Fruit fly (Drosophila melanogaster) whole organism, embryonic: ENCODE data around the gene CG4004.

Source experiments
- CG11504 ChIP-seq: fragments of 200-800 bp; sonication (Bioruptor generic); optimal IDR thresholded peaks from 3 replicates; lab custom pipeline; 2019; ENCODE audit warnings: missing biosample characterization, mild to moderate bottlenecking, missing genetic modification characterization, moderate library complexity
- CG13624 ChIP-seq: fragments of 200-800 bp; sonication (Bioruptor generic); optimal IDR thresholded peaks from 2 replicates; lab custom pipeline; 2016; ENCODE audit warnings: missing biosample characterization, missing genetic modification characterization
- CG15696 ChIP-seq: fragments of 200-800 bp; sonication (Bioruptor generic); optimal IDR thresholded peaks from 2 replicates; lab custom pipeline; 2019; ENCODE audit warnings: missing biosample characterization, mild to moderate bottlenecking, missing genetic modification characterization, moderate library complexity
- CG17359 ChIP-seq: fragments of 200-800 bp; sonication (Bioruptor generic); optimal IDR thresholded peaks from 3 replicates; lab custom pipeline; 2018; ENCODE audit warnings: missing biosample characterization, mild to moderate bottlenecking, missing genetic modification characterization, moderate library complexity
- CG17802 ChIP-seq: fragments of 200-800 bp; sonication (Bioruptor generic); optimal IDR thresholded peaks from 2 replicates; lab custom pipeline; 2018; ENCODE audit warnings: missing biosample characterization, mild to moderate bottlenecking, missing genetic modification characterization, moderate library complexity
- CG17829 ChIP-seq: fragments of 200-800 bp; optimal IDR thresholded peaks from 2 replicates; lab custom pipeline; 2019; ENCODE audit warnings: missing biosample characterization, mild to moderate bottlenecking, missing genetic modification characterization, moderate library complexity
- CG18599 ChIP-seq: fragments of 200-800 bp; sonication (Bioruptor generic); optimal IDR thresholded peaks from 3 replicates; lab custom pipeline; 2017; ENCODE audit warnings: missing biosample characterization, missing genetic modification characterization, mild to moderate bottlenecking, moderate library complexity, missing genetic modification reagents
- CG2678 ChIP-seq: fragments of 200-800 bp; sonication (Bioruptor generic); optimal IDR thresholded peaks from 3 replicates; lab custom pipeline; 2019; ENCODE audit warnings: missing biosample characterization, mild to moderate bottlenecking, missing genetic modification characterization, moderate library complexity
- CG32772 ChIP-seq: fragments of 200-800 bp; sonication (Bioruptor generic); IDR thresholded peaks from 2 replicates; pipeline ENCODE4 v1.3.6; 2022; ENCODE audit warnings: missing biosample characterization, missing genetic modification characterization
- CG3281 ChIP-seq: fragments of 200-800 bp; sonication (Bioruptor generic); optimal IDR thresholded peaks from 3 replicates; lab custom pipeline; 2017; ENCODE audit warnings: missing biosample characterization, mild to moderate bottlenecking, missing genetic modification characterization
- CG3407 ChIP-seq: fragments of 200-800 bp; sonication (Bioruptor generic); optimal IDR thresholded peaks from 2 replicates; lab custom pipeline; 2018; ENCODE audit warnings: missing biosample characterization, mild to moderate bottlenecking, missing genetic modification characterization
- CG43689 ChIP-seq: fragments of 200-800 bp; sonication (Bioruptor generic); IDR thresholded peaks from 2 replicates; pipeline ENCODE4 v1.3.6; 2022; ENCODE audit warnings: missing biosample characterization, missing genetic modification characterization
- CG7271 ChIP-seq: fragments of 200-800 bp; sonication (Bioruptor generic); optimal IDR thresholded peaks from 2 replicates; lab custom pipeline; 2018; ENCODE audit warnings: missing biosample characterization, mild to moderate bottlenecking, missing genetic modification characterization, moderate library complexity
- CG8924 ChIP-seq: fragments of 200-800 bp; optimal IDR thresholded peaks from 3 replicates; lab custom pipeline; 2019; ENCODE audit warnings: missing biosample characterization, mild to moderate bottlenecking, missing genetic modification characterization, moderate library complexity
- CG9437 ChIP-seq: fragments of 200-800 bp; sonication (Bioruptor generic); optimal IDR thresholded peaks from 2 replicates; lab custom pipeline; 2018; ENCODE audit warnings: missing biosample characterization, mild to moderate bottlenecking, missing genetic modification characterization
- CkIIα-i1 ChIP-seq: fragments of 200-800 bp; sonication (Bioruptor generic); IDR thresholded peaks from 2 replicates; pipeline ENCODE4 v1.3.6; 2022; ENCODE audit warnings: missing biosample characterization, missing genetic modification characterization
- Dll ChIP-seq: fragments of 200-800 bp; sonication (Bioruptor generic); IDR thresholded peaks from 4 replicates; pipeline ENCODE4 v1.3.6; 2022; ENCODE audit warnings: missing biosample characterization, missing genetic modification characterization; ENCODE audit not compliant: partially characterized antibody
- HHEX ChIP-seq: fragments of 200-800 bp; sonication (Bioruptor generic); optimal IDR thresholded peaks from 3 replicates; lab custom pipeline; 2017; ENCODE audit warnings: missing biosample characterization, mild to moderate bottlenecking, missing genetic modification characterization, missing genetic modification reagents
- HLHmδ ChIP-seq: fragments of 200-800 bp; sonication (Bioruptor generic); optimal IDR thresholded peaks from 2 replicates; lab custom pipeline; 2018; ENCODE audit warnings: missing biosample characterization, mild to moderate bottlenecking, missing genetic modification characterization, moderate library complexity
- Hmr ChIP-seq: fragments of 200-800 bp; sonication (Bioruptor generic); optimal IDR thresholded peaks from 3 replicates; lab custom pipeline; 2017; ENCODE audit warnings: mild to moderate bottlenecking, missing biosample characterization, missing genetic modification reagents, missing genetic modification characterization
- MBD-R2 ChIP-seq: fragments of 200-800 bp; sonication (Bioruptor generic); IDR thresholded peaks from 2 replicates; pipeline ENCODE4 v1.3.6; 2022; ENCODE audit warnings: missing biosample characterization, missing genetic modification characterization
- Med ChIP-seq: fragments of 200-800 bp; sonication (Bioruptor generic); peaks from one replicate; lab custom pipeline; 2016; ENCODE audit warnings: missing biosample characterization, missing genetic modification characterization, mild to moderate bottlenecking, inconsistent platforms, moderate library complexity
- NFAT ChIP-seq: fragments of 200-800 bp; sonication (Bioruptor generic); IDR thresholded peaks from 2 replicates; pipeline ENCODE4 v1.3.6; 2022; ENCODE audit warnings: missing biosample characterization, missing genetic modification characterization
- Neu2 ChIP-seq: fragments of 200-800 bp; sonication (Bioruptor generic); optimal IDR thresholded peaks from 3 replicates; lab custom pipeline; 2016; ENCODE audit warnings: missing biosample characterization, missing genetic modification characterization, borderline replicate concordance
- Nf-YB ChIP-seq: fragments of 200-800 bp; sonication (Bioruptor generic); optimal IDR thresholded peaks from 3 replicates; lab custom pipeline; 2019; ENCODE audit warnings: missing biosample characterization, mild to moderate bottlenecking, missing genetic modification characterization, moderate library complexity
- Trl ChIP-seq, 3 experiments: fragments of >200 bp in 2 of 3; fragments of 200-800 bp in 1 of 3; sonication (Bioruptor generic) in 1 of 3; optimal IDR thresholded peaks; 2 replicates in 1 of 3; 3 replicates in 2 of 3; lab custom pipeline; 2016 to 2017; ENCODE audit warnings: missing biosample characterization in 1 of 3, missing genetic modification characterization in 1 of 3
- ara ChIP-seq: fragments of 200-800 bp; sonication (Bioruptor generic); IDR thresholded peaks from 2 replicates; pipeline ENCODE4 v1.3.6; 2022; ENCODE audit warnings: missing biosample characterization, missing genetic modification characterization
- bsh ChIP-seq, 2 experiments: fragments of 200-800 bp; sonication (Bioruptor generic); optimal IDR thresholded peaks; 2 replicates each; lab custom pipeline; 2017 to 2018; ENCODE audit warnings: mild to moderate bottlenecking in 2 of 2, missing biosample characterization in 2 of 2, missing genetic modification characterization in 2 of 2, moderate library complexity in 1 of 2
- btn ChIP-seq: fragments of 200-800 bp; sonication (Bioruptor generic); optimal IDR thresholded peaks from 2 replicates; lab custom pipeline; 2016; ENCODE audit warnings: missing biosample characterization, missing genetic modification characterization
- da ChIP-seq: fragments of 200-800 bp; sonication (Bioruptor generic); optimal IDR thresholded peaks from 2 replicates; lab custom pipeline; 2016; ENCODE audit warnings: missing biosample characterization, missing genetic modification characterization
- danr ChIP-seq: fragments of 200-800 bp; sonication (Bioruptor generic); IDR thresholded peaks from 2 replicates; pipeline ENCODE4 v1.3.6; 2022; ENCODE audit warnings: missing biosample characterization, missing genetic modification characterization
- dmrt99B ChIP-seq: fragments of 200-800 bp; sonication (Bioruptor generic); optimal IDR thresholded peaks from 2 replicates; lab custom pipeline; 2018; ENCODE audit warnings: missing biosample characterization, mild to moderate bottlenecking, missing genetic modification characterization, moderate library complexity
- gem ChIP-seq: fragments of 200-800 bp; sonication (Bioruptor generic); optimal IDR thresholded peaks from 2 replicates; lab custom pipeline; 2019; ENCODE audit warnings: missing biosample characterization, mild to moderate bottlenecking, missing genetic modification characterization, moderate library complexity
- hth ChIP-seq: fragments of >200 bp; optimal IDR thresholded peaks from 2 replicates; lab custom pipeline; 2017; ENCODE audit warnings: inconsistent platforms
- inv ChIP-seq: fragments of 200-800 bp; sonication (Bioruptor generic); IDR thresholded peaks from 2 replicates; pipeline ENCODE4 v1.3.6; 2022; ENCODE audit warnings: missing biosample characterization, missing genetic modification characterization; ENCODE audit not compliant: partially characterized antibody
- kay ChIP-seq: fragments of 200-800 bp; sonication (Bioruptor generic); optimal IDR thresholded peaks from 2 replicates; lab custom pipeline; 2016; ENCODE audit warnings: missing biosample characterization, missing genetic modification characterization
- klu ChIP-seq: fragments of 200-800 bp; sonication (Bioruptor generic); IDR thresholded peaks from 2 replicates; pipeline ENCODE4 v1.3.6; 2022; ENCODE audit warnings: missing biosample characterization, missing genetic modification characterization
- lov ChIP-seq, 2 experiments: fragments of 200-800 bp in 1 of 2; fragments of >200 bp in 1 of 2; sonication (Bioruptor generic) in 1 of 2; IDR thresholded peaks in 1 of 2; optimal IDR thresholded peaks in 1 of 2; 2 replicates in 1 of 2; 3 replicates in 1 of 2; pipeline versions ENCODE4 v1.3.6 to Lab custom; 2017 to 2022; ENCODE audit warnings: missing biosample characterization in 1 of 2, missing genetic modification characterization in 1 of 2
- mam ChIP-seq: fragments of 200-800 bp; sonication (Bioruptor generic); optimal IDR thresholded peaks from 3 replicates; lab custom pipeline; 2016; ENCODE audit warnings: missing biosample characterization, missing genetic modification characterization
- pan ChIP-seq, 4 experiments: fragments of >200 bp in 3 of 4; fragments of 200-800 bp in 1 of 4; sonication (Bioruptor generic) in 1 of 4; optimal IDR thresholded peaks in 3 of 4; IDR thresholded peaks in 1 of 4; 2 replicates each; pipeline versions ENCODE4 v1.3.6 to Lab custom; 2017 to 2022; ENCODE audit warnings: missing biosample characterization in 2 of 4, missing genetic modification characterization in 2 of 4, mixed read lengths in 1 of 4
- sens ChIP-seq: fragments of 200-800 bp; sonication (Bioruptor generic); peaks from one replicate; lab custom pipeline; 2016; ENCODE audit warnings: missing biosample characterization, missing genetic modification characterization
- sim ChIP-seq: fragments of 200-800 bp; sonication (Bioruptor generic); IDR thresholded peaks from 2 replicates; pipeline ENCODE4 v1.3.6; 2022; ENCODE audit warnings: missing biosample characterization, missing genetic modification characterization
- sima ChIP-seq: fragments of 200-800 bp; sonication (Bioruptor generic); optimal IDR thresholded peaks from 2 replicates; lab custom pipeline; 2016; ENCODE audit warnings: missing biosample characterization, missing genetic modification characterization
- ssp ChIP-seq: fragments of 200-800 bp; sonication (Bioruptor generic); IDR thresholded peaks from 2 replicates; pipeline ENCODE4 v1.3.6; 2022; ENCODE audit warnings: missing biosample characterization, missing genetic modification characterization
- sug ChIP-seq: fragments of 200-800 bp; optimal IDR thresholded peaks from 2 replicates; lab custom pipeline; 2019; ENCODE audit warnings: missing biosample characterization, mild to moderate bottlenecking, missing genetic modification characterization, moderate library complexity
- tap ChIP-seq: fragments of 200-800 bp; optimal IDR thresholded peaks from 3 replicates; lab custom pipeline; 2019; ENCODE audit warnings: missing biosample characterization, mild to moderate bottlenecking, missing genetic modification characterization, moderate library complexity
- zfh1 ChIP-seq: fragments of 200-800 bp; sonication (Bioruptor generic); IDR thresholded peaks from 3 replicates; pipeline ENCODE4 v1.3.6; 2022; ENCODE audit warnings: missing biosample characterization, missing genetic modification characterization

Gene CG4004

dm6 chrX:12765076-12765475, 21.1 kb downstream of the CG4004 start, which contains the start of gene Agpat1 (continued):
- TF ChIP-seq kay (GFP tag; lab: Kevin White, UChicago): no peak
- no peak for TF ChIP-seq zfh1
- TF ChIP-seq CG15696 (tag; lab: Kevin White, UChicago): no peak
- TF ChIP-seq HHEX (GFP tag; lab: Kevin White, UChicago): no peak
- peak; percentile 2 for TF ChIP-seq CG17359 (tag; lab: Kevin White, UChicago)
- no peak for TF ChIP-seq CG7271 (tag; lab: Kevin White, UChicago)
- no peak for TF ChIP-seq Neu2 (GFP tag; lab: Kevin White, UChicago)
- TF ChIP-seq Hmr (GFP tag; lab: Kevin White, UChicago): no peak
- no peak for TF ChIP-seq CG17829
- no peak for TF ChIP-seq Nf-YB (GFP tag; lab: Kevin White, UChicago)
- no peak for TF ChIP-seq Trl (optimal IDR thresholded peaks at IDR 0.05; lab: Kevin White, UChicago)
- TF ChIP-seq Trl (GFP tag; optimal IDR thresholded peaks at IDR 0.05; lab: Kevin White, UChicago): no peak

- TF ChIP-seq hth: no peak
- peak; percentile 26 for TF ChIP-seq CG8924 (tag; lab: Kevin White, UChicago)
- no peak for TF ChIP-seq pan (optimal IDR thresholded peaks at IDR 0.05; lab: Kevin White, UChicago)
- no peak for TF ChIP-seq pan (GFP tag; optimal IDR thresholded peaks at IDR 0.05 in 1 of 2, IDR thresholded peaks at IDR 0.05 in 1 of 2)
- peak; percentile 8 for TF ChIP-seq CG2678 (tag; lab: Kevin White, UChicago)
- TF ChIP-seq danr (GFP tag; lab: Robert Waterston, UW): no peak
- peak; percentile 31 for TF ChIP-seq tap
- no peak for TF ChIP-seq CG3407 (GFP tag; lab: Kevin White, UChicago)
- TF ChIP-seq Med (GFP tag; lab: Kevin White, UChicago): peak; percentile 28
- TF ChIP-seq CG17802 (tag; lab: Kevin White, UChicago): no peak
- peak; percentile 14 for TF ChIP-seq gem (tag; lab: Kevin White, UChicago)
- peak in 1 of 2 experiments; percentile 27 for TF ChIP-seq Trl (optimal IDR thresholded peaks at IDR 0.05; lab: Kevin White, UChicago)
- TF ChIP-seq Trl (GFP tag; optimal IDR thresholded peaks at IDR 0.05; lab: Kevin White, UChicago): no peak
- peak; percentile 12 for TF ChIP-seq CG3281 (GFP tag; lab: Kevin White, UChicago)
- TF ChIP-seq CG18599: peak; percentile 54
- no peak for TF ChIP-seq mam (GFP tag; lab: Kevin White, UChicago)
- TF ChIP-seq CG11504 (tag; lab: Kevin White, UChicago): peak; percentile 5
- TF ChIP-seq sens: peak; percentile 29
- no peak for TF ChIP-seq Dll (GFP tag; lab: Robert Waterston, UW)
- TF ChIP-seq, all 482 proteins: peak for 10
Measured at dm6 chrX:12765736-12766135, 21.7 kb downstream of the CG4004 start.

- TF ChIP-seq CG15696 (tag; lab: Kevin White, UChicago) (no peak), sug (no peak), dmrt99B (tag; lab: Kevin White, UChicago) (no peak), inv (GFP tag; lab: Robert Waterston, UW) (no peak), CkIIα-i1 (GFP tag; lab: Robert Waterston, UW) (no peak), Med (GFP tag; lab: Kevin White, UChicago) (peak; percentile 55), CG43689 (GFP tag; lab: Robert Waterston, UW) (no peak), sima (GFP tag; lab: Kevin White, UChicago) (no peak), CG13624 (GFP tag; lab: Kevin White, UChicago) (no peak), lov (optimal IDR thresholded peaks at IDR 0.05; lab: Kevin White, UChicago) (no peak), lov (GFP tag; IDR thresholded peaks at IDR 0.05; lab: Robert Waterston, UW) (no peak), sim (GFP tag; lab: Robert Waterston, UW) (no peak), NFAT (GFP tag; lab: Robert Waterston, UW) (no peak), btn (GFP tag; lab: Kevin White, UChicago) (no peak), ara (GFP tag; lab: Robert Waterston, UW) (no peak), MBD-R2 (GFP tag; lab: Robert Waterston, UW) (no peak), ssp (no peak), CG9437 (peak; percentile 24), CG32772 (no peak), da (GFP tag; lab: Kevin White, UChicago) (no peak), bsh (GFP tag; optimal IDR thresholded peaks at IDR 0.05; lab: Kevin White, UChicago) (peak in 1 of 2 experiments; percentile 31), HLHmδ (GFP tag; lab: Kevin White, UChicago) (no peak), klu (GFP tag; lab: Robert Waterston, UW) (no peak)
Measured at dm6 chrX:12766286-12766685, 22.3 kb downstream of the CG4004 start.
